Worm (Caenorhabditis elegans) whole organism, young adult: ENCODE measurements around the gene ttbk-2.1.
A peak's percentile ranks its signal among the peaks of the same experiment; 100 is the strongest.
"Not testable (repeated sequence)": the region's sequence is repeated elsewhere in the genome, so short reads cannot be mapped to it uniquely, and the experiment has no call there.

Experiments used
- B0261.1 ChIP-seq: sonication (generic microtip); optimal IDR thresholded peaks from 2 replicates; lab custom pipeline; 2016; ENCODE audit warnings: mild to moderate bottlenecking, missing genetic modification characterization, moderate library complexity, missing compliant biosample characterization
- C17E4.6 ChIP-seq: fragments of 200-800 bp; sonication (Bioruptor generic); IDR thresholded peaks from 2 replicates; pipeline ENCODE4 v1.3.6; 2022; ENCODE audit warnings: missing genetic modification reagents, missing genetic modification characterization, missing compliant biosample characterization
- D2030.7 ChIP-seq: fragments of 200-800 bp; sonication (Bioruptor generic); IDR thresholded peaks from 2 replicates; pipeline ENCODE4 v1.3.6; 2022; ENCODE audit warnings: missing genetic modification reagents, missing genetic modification characterization, missing compliant biosample characterization
- F23B12.7 ChIP-seq: sonication (generic microtip); optimal IDR thresholded peaks from 2 replicates; lab custom pipeline; 2017; ENCODE audit warnings: missing genetic modification characterization, mild to moderate bottlenecking, missing compliant biosample characterization, antibody characterized with exemption, moderate library complexity; ENCODE audit not compliant: insufficient read depth
- F33H1.4 ChIP-seq: fragments of 200-800 bp; sonication (Bioruptor generic); IDR thresholded peaks from 2 replicates; pipeline ENCODE4 v1.3.6; 2022; ENCODE audit warnings: missing genetic modification reagents, missing genetic modification characterization, missing compliant biosample characterization
- F39B2.1 ChIP-seq: fragments of 200-800 bp; sonication (Bioruptor generic); IDR thresholded peaks from 2 replicates; pipeline ENCODE4 v1.3.6; 2022; ENCODE audit warnings: missing genetic modification reagents, missing genetic modification characterization, missing compliant biosample characterization
- F49E8.2 ChIP-seq: sonication (generic microtip); optimal IDR thresholded peaks from 3 replicates; lab custom pipeline; 2017; ENCODE audit warnings: missing genetic modification characterization, mild to moderate bottlenecking, missing compliant biosample characterization, antibody characterized with exemption, moderate library complexity; ENCODE audit not compliant: insufficient read depth
- F52B5.7 ChIP-seq: sonication (generic microtip); optimal IDR thresholded peaks from 2 replicates; lab custom pipeline; 2016; ENCODE audit warnings: mild to moderate bottlenecking, missing genetic modification characterization, missing compliant biosample characterization
- K12H6.12 ChIP-seq: fragments of 200-800 bp; sonication (Bioruptor generic); optimal IDR thresholded peaks from 2 replicates; lab custom pipeline; 2018; ENCODE audit warnings: mild to moderate bottlenecking, missing genetic modification characterization, missing compliant biosample characterization
- T07F8.4 ChIP-seq: sonication (generic microtip); optimal IDR thresholded peaks from 2 replicates; lab custom pipeline; 2016; ENCODE audit warnings: mild to moderate bottlenecking, missing genetic modification characterization, moderate library complexity, missing compliant biosample characterization
- Y79H2A.3 ChIP-seq: fragments of 200-800 bp; sonication (Bioruptor generic); conservative IDR thresholded peaks from 2 replicates; pipeline ENCODE4 v1.3.6; 2022; ENCODE audit warnings: missing genetic modification reagents, missing genetic modification characterization, missing compliant biosample characterization
- ama-1 ChIP-seq, 3 experiments: fragments of 150-350 bp in 1 of 3; sonication (generic microtip) in 2 of 3; optimal IDR thresholded peaks; 2 replicates each; lab custom pipeline; 2014 to 2018; ENCODE audit warnings: missing biosample characterization in 2 of 3, missing genetic modification characterization in 2 of 3, missing genetic modification reagents in 2 of 3
- attf-6 ChIP-seq: fragments of 200-800 bp; sonication (Bioruptor generic); IDR thresholded peaks from 2 replicates; pipeline ENCODE4 v1.3.6; 2022; ENCODE audit warnings: missing genetic modification reagents, missing genetic modification characterization, missing compliant biosample characterization
- ccch-3 ChIP-seq: fragments of 200-800 bp; sonication (Bioruptor generic); optimal IDR thresholded peaks from 2 replicates; lab custom pipeline; 2018; ENCODE audit warnings: mild to moderate bottlenecking, missing genetic modification characterization, missing compliant biosample characterization
- ceh-27 ChIP-seq: fragments of 200-800 bp; sonication (Bioruptor generic); optimal IDR thresholded peaks from 2 replicates; lab custom pipeline; 2018; ENCODE audit warnings: mild to moderate bottlenecking, missing genetic modification characterization, moderate library complexity, missing compliant biosample characterization
- ceh-79 ChIP-seq: sonication (generic microtip); optimal IDR thresholded peaks from 2 replicates; lab custom pipeline; 2017; ENCODE audit warnings: mild to moderate bottlenecking, missing genetic modification characterization, missing compliant biosample characterization
- dox-1 ChIP-seq: fragments of 200-800 bp; sonication (Bioruptor generic); IDR thresholded peaks from 2 replicates; pipeline ENCODE4 v1.3.6; 2022; ENCODE audit warnings: missing genetic modification reagents, missing genetic modification characterization, missing compliant biosample characterization
- dpff-1 ChIP-seq: sonication (generic microtip); optimal IDR thresholded peaks from 2 replicates; lab custom pipeline; 2017; ENCODE audit warnings: mild to moderate bottlenecking, missing genetic modification characterization, missing compliant biosample characterization
- dpl-1 ChIP-seq: fragments of 150-350 bp; optimal IDR thresholded peaks from 2 replicates; lab custom pipeline; 2014; ENCODE audit warnings: missing biosample characterization, missing genetic modification reagents, missing genetic modification characterization
- ekl-4 ChIP-seq: fragments of 200-800 bp; sonication (Bioruptor generic); IDR thresholded peaks from 2 replicates; pipeline ENCODE4 v1.3.6; 2022; ENCODE audit warnings: missing genetic modification reagents, missing genetic modification characterization, missing compliant biosample characterization
- ets-4 ChIP-seq: fragments of 200-800 bp; sonication (Bioruptor generic); optimal IDR thresholded peaks from 2 replicates; lab custom pipeline; 2018; ENCODE audit warnings: mild to moderate bottlenecking, missing genetic modification characterization, missing compliant biosample characterization
- hsf-1 ChIP-seq: fragments of 200-800 bp; sonication (Bioruptor generic); IDR thresholded peaks from 2 replicates; pipeline ENCODE4 v1.3.6; 2022; ENCODE audit warnings: missing genetic modification reagents, missing genetic modification characterization, missing compliant biosample characterization
- let-607 ChIP-seq, 2 experiments: fragments of 200-800 bp in 1 of 2; sonication (Bioruptor generic) in 1 of 2; sonication (generic microtip) in 1 of 2; optimal IDR thresholded peaks; 2 replicates each; lab custom pipeline; 2016 to 2018; ENCODE audit warnings: mild to moderate bottlenecking in 2 of 2, missing compliant biosample characterization in 2 of 2, missing genetic modification characterization in 2 of 2, moderate library complexity in 2 of 2, missing genotype in 1 of 2
- lin-26 ChIP-seq: fragments of 200-800 bp; sonication (Bioruptor generic); IDR thresholded peaks from 2 replicates; pipeline ENCODE4 v1.3.6; 2022; ENCODE audit warnings: missing genetic modification reagents, missing genetic modification characterization, missing compliant biosample characterization
- lin-35 ChIP-seq, 3 experiments: fragments of 150-350 bp in 2 of 3; sonication (generic microtip) in 1 of 3; optimal IDR thresholded peaks; 2 replicates each; lab custom pipeline; 2014 to 2018; ENCODE audit warnings: missing biosample characterization in 3 of 3, missing genetic modification characterization in 3 of 3, missing genetic modification reagents in 3 of 3
- lin-40 ChIP-seq: sonication (generic microtip); optimal IDR thresholded peaks from 2 replicates; lab custom pipeline; 2016; ENCODE audit warnings: missing genetic modification characterization, mild to moderate bottlenecking, missing compliant biosample characterization, missing genotype, missing genetic modification reagents
- lir-1 ChIP-seq: fragments of 200-800 bp; sonication (Bioruptor generic); conservative IDR thresholded peaks from 2 replicates; pipeline ENCODE4 v1.3.6; 2022; ENCODE audit warnings: missing genetic modification reagents, missing genetic modification characterization, missing compliant biosample characterization
- madf-3 ChIP-seq: fragments of 200-800 bp; sonication (Bioruptor generic); IDR thresholded peaks from 2 replicates; pipeline ENCODE4 v1.3.6; 2022; ENCODE audit warnings: missing genetic modification reagents, missing genetic modification characterization, missing compliant biosample characterization
- madf-8 ChIP-seq: fragments of 200-800 bp; sonication (Bioruptor generic); conservative IDR thresholded peaks from 2 replicates; pipeline ENCODE4 v1.3.6; 2022; ENCODE audit warnings: missing genetic modification reagents, missing genetic modification characterization, missing compliant biosample characterization
- mcd-1 ChIP-seq: fragments of 200-800 bp; sonication (Bioruptor generic); IDR thresholded peaks from 2 replicates; pipeline ENCODE4 v1.3.6; 2022; ENCODE audit warnings: missing genetic modification reagents, missing genetic modification characterization, missing compliant biosample characterization
- nfya-1 ChIP-seq: sonication (generic microtip); optimal IDR thresholded peaks from 2 replicates; lab custom pipeline; 2017; ENCODE audit warnings: antibody characterized with exemption, missing compliant biosample characterization, missing genetic modification characterization, borderline replicate concordance; ENCODE audit not compliant: insufficient read depth
- nfya-2 ChIP-seq: fragments of 200-800 bp; sonication (Bioruptor generic); IDR thresholded peaks from 2 replicates; pipeline ENCODE4 v1.3.6; 2022; ENCODE audit warnings: missing genetic modification reagents, missing genetic modification characterization, missing compliant biosample characterization
- nfyb-1 ChIP-seq: fragments of 200-800 bp; sonication (Bioruptor generic); IDR thresholded peaks from 2 replicates; pipeline ENCODE4 v1.3.6; 2022; ENCODE audit warnings: missing genetic modification reagents, missing genetic modification characterization, missing compliant biosample characterization
- nhr-179 ChIP-seq: sonication (generic microtip); optimal IDR thresholded peaks from 2 replicates; lab custom pipeline; 2016; ENCODE audit warnings: mild to moderate bottlenecking, missing genetic modification characterization, missing compliant biosample characterization
- nhr-80 ChIP-seq: sonication (generic microtip); optimal IDR thresholded peaks from 2 replicates; lab custom pipeline; 2016; ENCODE audit warnings: missing genetic modification characterization, missing compliant biosample characterization
- pbrm-1 ChIP-seq: fragments of 200-800 bp; sonication (Bioruptor generic); IDR thresholded peaks from 2 replicates; pipeline ENCODE4 v1.3.6; 2022; ENCODE audit warnings: missing genetic modification reagents, missing genetic modification characterization, missing compliant biosample characterization
- rcor-1 ChIP-seq: fragments of 200-800 bp; sonication (Bioruptor generic); IDR thresholded peaks from 2 replicates; pipeline ENCODE4 v1.3.6; 2022; ENCODE audit warnings: missing genetic modification reagents, missing genetic modification characterization, missing compliant biosample characterization
- sdz-38 ChIP-seq: sonication (generic microtip); optimal IDR thresholded peaks from 2 replicates; lab custom pipeline; 2016; ENCODE audit warnings: missing genotype, missing genetic modification characterization, missing compliant biosample characterization
- snpc-1.1 ChIP-seq: sonication (generic microtip); optimal IDR thresholded peaks from 2 replicates; lab custom pipeline; 2017; ENCODE audit warnings: missing genetic modification characterization, mild to moderate bottlenecking, missing compliant biosample characterization, antibody characterized with exemption, moderate library complexity, missing genotype, missing genetic modification reagents; ENCODE audit not compliant: insufficient read depth
- snpc-4 ChIP-seq, 5 experiments: fragments of 150-350 bp in 1 of 5; sonication (generic microtip) in 4 of 5; optimal IDR thresholded peaks; 2 replicates each; lab custom pipeline; 2014 to 2018; ENCODE audit warnings: missing genetic modification characterization in 5 of 5, missing biosample characterization in 3 of 5, antibody characterized with exemption in 2 of 5, mild to moderate bottlenecking in 2 of 5, missing compliant biosample characterization in 2 of 5, missing genotype in 2 of 5, moderate library complexity in 2 of 5, missing genetic modification reagents in 1 of 5
- tbp1 ChIP-seq: fragments of 200-800 bp; sonication (Bioruptor generic); optimal IDR thresholded peaks from 2 replicates; lab custom pipeline; 2018; ENCODE audit warnings: mild to moderate bottlenecking, missing genetic modification characterization, missing compliant biosample characterization
- unc-130 ChIP-seq: sonication (generic microtip); optimal IDR thresholded peaks from 2 replicates; lab custom pipeline; 2016; ENCODE audit warnings: missing genetic modification reagents, missing genetic modification characterization, missing compliant biosample characterization
- ztf-22 ChIP-seq: fragments of 200-800 bp; sonication (Bioruptor generic); optimal IDR thresholded peaks from 2 replicates; lab custom pipeline; 2018; ENCODE audit warnings: mild to moderate bottlenecking, missing genetic modification characterization, moderate library complexity, missing compliant biosample characterization
- ztf-6 ChIP-seq: fragments of 200-800 bp; sonication (Bioruptor generic); IDR thresholded peaks from 2 replicates; pipeline ENCODE4 v1.3.6; 2022; ENCODE audit warnings: missing genetic modification reagents, missing genetic modification characterization, missing compliant biosample characterization

Gene ttbk-2.1

DNA sequence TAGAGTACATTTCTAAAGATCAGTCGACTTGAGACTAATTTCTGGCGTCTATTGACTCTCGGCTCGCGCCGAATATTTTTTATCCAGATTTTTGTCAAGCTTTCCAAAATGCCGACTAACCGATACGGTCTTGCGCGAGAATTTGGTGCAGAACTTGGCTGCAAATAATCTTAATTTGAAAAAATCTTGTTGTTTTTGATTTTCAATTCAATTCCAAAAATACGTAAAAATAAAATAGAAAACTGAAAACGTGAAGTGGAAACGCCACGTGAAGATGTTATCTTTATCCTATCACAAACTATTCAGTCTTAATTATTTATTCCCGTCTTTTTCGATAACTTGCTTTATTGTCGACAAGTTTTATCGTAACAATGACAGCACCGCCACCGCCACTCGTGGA, at the start of gene ttbk-2.1:
Gene ttbk-2.1 (plus strand): TSS at position 301 of the 400 bp plus-strand sequence.
- TF ChIP-seq dpff-1 (tag; lab: Kevin White, UChicago); lin-26; nfya-2 (GFP tag; lab: Robert Waterston, UW): not testable (repeated sequence)

DNA sequence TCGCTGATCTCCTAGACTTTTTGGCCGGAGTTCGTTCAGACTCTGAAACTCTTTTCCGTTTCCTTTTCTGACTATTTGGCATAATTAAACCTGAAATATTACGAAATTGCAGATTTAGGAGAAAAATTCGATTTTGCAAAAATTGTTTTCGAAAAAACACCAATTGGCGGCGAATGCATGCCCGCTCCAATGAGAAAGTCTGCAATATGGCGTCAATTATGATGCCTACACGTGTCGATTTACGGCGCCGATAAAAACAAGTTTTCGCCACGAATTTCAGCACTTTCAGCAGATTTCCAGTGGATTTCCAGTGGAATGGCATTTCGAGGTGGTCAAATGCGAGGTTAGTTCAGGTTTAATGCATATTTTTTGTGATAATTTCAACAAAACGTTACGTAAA, 49.1 kb upstream of the ttbk-2.1 start, which contains the start of the genes Y59E9AL.36 and nbet-1:
Gene Y59E9AL.36 (minus strand): TSS at position 92 of the 400 bp plus-strand sequence.
Gene nbet-1 (plus strand): TSS at position 112 of the 400 bp plus-strand sequence.
- TF ChIP-seq ceh-27 (GFP tag; lab: Kevin White, UChicago) = peak; percentile 41
- TF ChIP-seq lin-26 = no peak
- no peak for TF ChIP-seq madf-8 (GFP tag; lab: Robert Waterston, UW)
- TF ChIP-seq lin-40 (tag; lab: Kevin White, UChicago) = peak; percentile 23
- TF ChIP-seq unc-130 (GFP tag; lab: Kevin White, UChicago) = no peak
- TF ChIP-seq K12H6.12 (tag; lab: Kevin White, UChicago) = peak; percentile 36
- peak; percentile 27 for TF ChIP-seq nhr-80
- TF ChIP-seq Y79H2A.3 (GFP tag; lab: Robert Waterston, UW) = no peak
- TF ChIP-seq sdz-38 (tag; lab: Kevin White, UChicago) = no peak
- peak; percentile 52; the same call in 1 of the 2 replicates for TF ChIP-seq pbrm-1 (GFP tag; lab: Robert Waterston, UW)
- TF ChIP-seq dpl-1 (GFP tag; lab: Kevin White, UChicago) = peak; percentile 4
- no peak for TF ChIP-seq F39B2.1 (GFP tag; lab: Robert Waterston, UW)
- TF ChIP-seq nhr-179 = no peak
- no peak for TF ChIP-seq ccch-3 (GFP tag; lab: Kevin White, UChicago)
- peak; percentile 75 for TF ChIP-seq snpc-4 (GFP tag; optimal IDR thresholded peaks at IDR 0.05; lab: Kevin White, UChicago)
- peak in 3 of 4 experiments; percentile 90 to 92 (median 92) for TF ChIP-seq snpc-4 (tag; optimal IDR thresholded peaks at IDR 0.05; lab: Kevin White, UChicago)
- 0 out of 2 replicates have a peak, but pooled peaks have one; percentile 35 for TF ChIP-seq attf-6
- peak; percentile 72 for TF ChIP-seq F23B12.7 (tag; lab: Kevin White, UChicago)
- TF ChIP-seq F49E8.2 (tag; lab: Kevin White, UChicago) = no peak
- TF ChIP-seq ama-1 (optimal IDR thresholded peaks at IDR 0.05; lab: Kevin White, UChicago) = no peak
- peak in 1 of 2 experiments; percentile 3 for TF ChIP-seq ama-1 (GFP tag; optimal IDR thresholded peaks at IDR 0.05; lab: Kevin White, UChicago)
- TF ChIP-seq let-607 (tag; optimal IDR thresholded peaks at IDR 0.05; lab: Kevin White, UChicago) = peak; percentile 95 to 97
- TF ChIP-seq mcd-1 (GFP tag; lab: Robert Waterston, UW) = peak; percentile 94
- TF ChIP-seq ztf-6 (GFP tag; lab: Robert Waterston, UW) = no peak
- TF ChIP-seq F52B5.7 (tag; lab: Kevin White, UChicago) = no peak
- TF ChIP-seq nfya-1 (tag; lab: Kevin White, UChicago) = no peak
- no peak for TF ChIP-seq T07F8.4 (tag; lab: Kevin White, UChicago)
- TF ChIP-seq madf-3 = no peak
- TF ChIP-seq ztf-22 (GFP tag; lab: Kevin White, UChicago) = no peak
- TF ChIP-seq B0261.1 (tag; lab: Kevin White, UChicago) = no peak
- TF ChIP-seq hsf-1 (GFP tag; lab: Robert Waterston, UW) = no peak
- 0 out of 2 replicates have a peak, but pooled peaks have one; percentile 14 for TF ChIP-seq C17E4.6 (GFP tag; lab: Robert Waterston, UW)
- no peak for TF ChIP-seq ceh-79
- no peak for TF ChIP-seq nfyb-1 (GFP tag; lab: Robert Waterston, UW)
- peak; percentile 67 for TF ChIP-seq tbp1 (GFP tag; lab: Kevin White, UChicago)
- peak; percentile 46 for TF ChIP-seq snpc-1.1 (tag; lab: Kevin White, UChicago)
- TF ChIP-seq nfya-2 (GFP tag; lab: Robert Waterston, UW) = no peak
- TF ChIP-seq lir-1 (GFP tag; lab: Robert Waterston, UW) = no peak
- peak; percentile 60; the same call in 1 of the 2 replicates for TF ChIP-seq F33H1.4 (GFP tag; lab: Robert Waterston, UW)
- no peak for TF ChIP-seq ets-4 (GFP tag; lab: Kevin White, UChicago)
- peak in 1 of 3 experiments; percentile 70 for TF ChIP-seq lin-35 (GFP tag; optimal IDR thresholded peaks at IDR 0.05; lab: Kevin White, UChicago)
- TF ChIP-seq dox-1 = peak; percentile 86; the same call in 1 of the 2 replicates
- TF ChIP-seq ekl-4 = peak; percentile 59
- TF ChIP-seq D2030.7 (GFP tag; lab: Robert Waterston, UW) = peak; percentile 48
- peak; percentile 62 for TF ChIP-seq rcor-1 (GFP tag; lab: Robert Waterston, UW)
